Fruit fly (Drosophila melanogaster) whole organism, embryonic: ENCODE results near the gene Hip1.

Experiments used
- ATbp ChIP-seq: fragments of 200-800 bp; sonication (Bioruptor generic); optimal IDR thresholded peaks from 2 replicates; lab custom pipeline; 2017; ENCODE audit warnings: missing biosample characterization, mild to moderate bottlenecking, missing genetic modification characterization, missing genetic modification reagents
- Atf6 ChIP-seq: fragments of 200-800 bp; sonication (Bioruptor generic); IDR thresholded peaks from 2 replicates; pipeline ENCODE4 v1.3.6; 2022; ENCODE audit warnings: missing biosample characterization, missing genetic modification characterization
- CG10209 ChIP-seq: fragments of 200-800 bp; sonication (Bioruptor generic); optimal IDR thresholded peaks from 3 replicates; lab custom pipeline; 2017; ENCODE audit warnings: missing biosample characterization, mild to moderate bottlenecking, missing genetic modification characterization, missing genetic modification reagents
- CG1024 ChIP-seq: fragments of 200-800 bp; sonication (Bioruptor generic); IDR thresholded peaks from 2 replicates; pipeline ENCODE4 v1.3.6; 2022; ENCODE audit warnings: missing biosample characterization, missing genetic modification characterization
- CG11456 ChIP-seq: fragments of 200-800 bp; sonication (Bioruptor generic); IDR thresholded peaks from 3 replicates; pipeline ENCODE4 v1.3.6; 2022; ENCODE audit warnings: missing biosample characterization, missing genetic modification characterization
- CG12299 ChIP-seq: fragments of 200-800 bp; sonication (Bioruptor generic); optimal IDR thresholded peaks from 2 replicates; lab custom pipeline; 2018; ENCODE audit warnings: missing biosample characterization, mild to moderate bottlenecking, missing genetic modification characterization
- CG13624 ChIP-seq: fragments of 200-800 bp; sonication (Bioruptor generic); optimal IDR thresholded peaks from 2 replicates; lab custom pipeline; 2016; ENCODE audit warnings: missing biosample characterization, missing genetic modification characterization
- CG15479 ChIP-seq: fragments of 200-800 bp; sonication (Bioruptor generic); optimal IDR thresholded peaks from 3 replicates; lab custom pipeline; 2019; ENCODE audit warnings: missing biosample characterization, mild to moderate bottlenecking, missing genetic modification characterization, moderate library complexity
- CG15601 ChIP-seq: fragments of 200-800 bp; sonication (Bioruptor generic); optimal IDR thresholded peaks from 3 replicates; lab custom pipeline; 2019; ENCODE audit warnings: missing biosample characterization, mild to moderate bottlenecking, missing genetic modification characterization, moderate library complexity
- CG1792 ChIP-seq: fragments of 200-800 bp; sonication (Bioruptor generic); optimal IDR thresholded peaks from 2 replicates; lab custom pipeline; 2016; ENCODE audit warnings: missing biosample characterization, missing genetic modification characterization
- CG32532 ChIP-seq: fragments of 200-800 bp; sonication (Bioruptor generic); IDR thresholded peaks from 2 replicates; pipeline ENCODE4 v1.3.6; 2022; ENCODE audit warnings: missing biosample characterization, missing genetic modification characterization
- CG33213 ChIP-seq: fragments of 200-800 bp; sonication (Bioruptor generic); optimal IDR thresholded peaks from 3 replicates; lab custom pipeline; 2016; ENCODE audit warnings: missing biosample characterization, missing genetic modification characterization
- CG33557 ChIP-seq: fragments of 200-800 bp; sonication (Bioruptor generic); optimal IDR thresholded peaks from 2 replicates; lab custom pipeline; 2019; ENCODE audit warnings: missing biosample characterization, mild to moderate bottlenecking, missing genetic modification characterization, moderate library complexity
- CG34224 ChIP-seq: fragments of 200-800 bp; sonication (Bioruptor generic); IDR thresholded peaks from 3 replicates; pipeline ENCODE4 v1.3.6; 2022; ENCODE audit warnings: missing biosample characterization, missing genetic modification characterization; ENCODE audit not compliant: partially characterized antibody
- CG4820 ChIP-seq: fragments of 200-800 bp; sonication (Bioruptor generic); optimal IDR thresholded peaks from 3 replicates; lab custom pipeline; 2016; ENCODE audit warnings: missing biosample characterization, missing genetic modification characterization
- CG6683 ChIP-seq: fragments of 200-800 bp; sonication (Bioruptor generic); optimal IDR thresholded peaks from 2 replicates; lab custom pipeline; 2017; ENCODE audit warnings: missing biosample characterization, mild to moderate bottlenecking, missing genetic modification characterization, missing genetic modification reagents
- CG6689 ChIP-seq: fragments of 200-800 bp; sonication (Bioruptor generic); IDR thresholded peaks from 2 replicates; pipeline ENCODE4 v1.3.6; 2022; ENCODE audit warnings: missing biosample characterization, missing genetic modification characterization
- CG7271 ChIP-seq: fragments of 200-800 bp; sonication (Bioruptor generic); optimal IDR thresholded peaks from 2 replicates; lab custom pipeline; 2018; ENCODE audit warnings: missing biosample characterization, mild to moderate bottlenecking, missing genetic modification characterization, moderate library complexity
- CG7556 ChIP-seq: fragments of 200-800 bp; sonication (Bioruptor generic); optimal IDR thresholded peaks from 2 replicates; lab custom pipeline; 2017; ENCODE audit warnings: missing biosample characterization, mild to moderate bottlenecking, missing genetic modification characterization
- CG7745 ChIP-seq: fragments of 200-800 bp; sonication (Bioruptor generic); optimal IDR thresholded peaks from 2 replicates; lab custom pipeline; 2018; ENCODE audit warnings: missing biosample characterization, mild to moderate bottlenecking, missing genetic modification characterization, moderate library complexity
- CG7839 ChIP-seq: fragments of 200-800 bp; sonication (Bioruptor generic); optimal IDR thresholded peaks from 3 replicates; lab custom pipeline; 2018; ENCODE audit warnings: missing biosample characterization, mild to moderate bottlenecking, missing genetic modification characterization, moderate library complexity
- CG7987 ChIP-seq: fragments of 200-800 bp; sonication (Bioruptor generic); optimal IDR thresholded peaks from 2 replicates; lab custom pipeline; 2018; ENCODE audit warnings: missing biosample characterization, mild to moderate bottlenecking, missing genetic modification characterization, moderate library complexity
- CG9609 ChIP-seq: fragments of 200-800 bp; sonication (Bioruptor generic); optimal IDR thresholded peaks from 3 replicates; lab custom pipeline; 2016; ENCODE audit warnings: missing biosample characterization, missing genetic modification characterization
- Dfd ChIP-seq, 2 experiments: fragments of >200 bp; optimal IDR thresholded peaks; 2 replicates each; lab custom pipeline; 2017; ENCODE audit warnings: missing biosample characterization in 2 of 2, missing genetic modification characterization in 2 of 2
- Dref ChIP-seq: fragments of 200-800 bp; sonication (Bioruptor generic); IDR thresholded peaks from 2 replicates; pipeline ENCODE4 v1.3.6; 2022; ENCODE audit warnings: missing biosample characterization, missing genetic modification characterization
- E2f1 ChIP-seq: fragments of 200-800 bp; sonication (Bioruptor generic); IDR thresholded peaks from 2 replicates; pipeline ENCODE4 v1.3.6; 2022; ENCODE audit warnings: missing biosample characterization, missing genetic modification characterization
- Jarid2 ChIP-seq: fragments of 200-800 bp; sonication (Bioruptor generic); optimal IDR thresholded peaks from 3 replicates; lab custom pipeline; 2017; ENCODE audit warnings: mild to moderate bottlenecking, missing biosample characterization, missing genetic modification reagents, missing genetic modification characterization
- MTF-1 ChIP-seq: fragments of 200-800 bp; sonication (Bioruptor generic); optimal IDR thresholded peaks from 2 replicates; lab custom pipeline; 2018; ENCODE audit warnings: missing biosample characterization, mild to moderate bottlenecking, missing genetic modification characterization, borderline replicate concordance
- Mes4 ChIP-seq: fragments of 200-800 bp; sonication (Bioruptor generic); optimal IDR thresholded peaks from 2 replicates; lab custom pipeline; 2016; ENCODE audit warnings: missing biosample characterization, missing genetic modification characterization
- NC2α ChIP-seq: fragments of 200-800 bp; sonication (Bioruptor generic); optimal IDR thresholded peaks from 2 replicates; lab custom pipeline; 2016; ENCODE audit warnings: missing biosample characterization, missing genetic modification characterization
- Scr ChIP-seq: fragments of 200-800 bp; sonication (Bioruptor generic); IDR thresholded peaks from 2 replicates; pipeline ENCODE4 v1.3.6; 2022; ENCODE audit warnings: missing biosample characterization, missing genetic modification characterization; ENCODE audit not compliant: partially characterized antibody
- Sry-δ ChIP-seq: fragments of 200-800 bp; sonication (Bioruptor generic); optimal IDR thresholded peaks from 2 replicates; lab custom pipeline; 2016; ENCODE audit warnings: missing biosample characterization, missing genetic modification characterization
- ap ChIP-seq: fragments of 200-800 bp; sonication (Bioruptor generic); IDR thresholded peaks from 2 replicates; pipeline ENCODE4 v1.3.6; 2022; ENCODE audit warnings: missing biosample characterization, missing genetic modification characterization
- ase ChIP-seq: fragments of 200-800 bp; sonication (Bioruptor generic); IDR thresholded peaks from 3 replicates; pipeline ENCODE4 v1.3.6; 2022; ENCODE audit warnings: missing biosample characterization, missing genetic modification characterization
- ash1 ChIP-seq: fragments of 200-800 bp; sonication (Bioruptor generic); optimal IDR thresholded peaks from 2 replicates; lab custom pipeline; 2018; ENCODE audit warnings: missing biosample characterization, mild to moderate bottlenecking, missing genetic modification characterization
- cg ChIP-seq: fragments of 200-800 bp; sonication (Bioruptor generic); optimal IDR thresholded peaks from 3 replicates; lab custom pipeline; 2019; ENCODE audit warnings: missing biosample characterization, mild to moderate bottlenecking, missing genetic modification characterization, moderate library complexity
- disco-r ChIP-seq: fragments of 200-800 bp; sonication (Bioruptor generic); optimal IDR thresholded peaks from 2 replicates; lab custom pipeline; 2016; ENCODE audit warnings: missing biosample characterization, missing genetic modification characterization
- gcm2 ChIP-seq: fragments of 200-800 bp; sonication (Bioruptor generic); optimal IDR thresholded peaks from 2 replicates; lab custom pipeline; 2016; ENCODE audit warnings: missing biosample characterization, missing genetic modification characterization
- gfzf ChIP-seq: fragments of 200-800 bp; sonication (Bioruptor generic); optimal IDR thresholded peaks from 2 replicates; lab custom pipeline; 2016; ENCODE audit warnings: missing biosample characterization, mild to moderate bottlenecking, missing genetic modification characterization, moderate library complexity
- inv ChIP-seq: fragments of 200-800 bp; sonication (Bioruptor generic); IDR thresholded peaks from 2 replicates; pipeline ENCODE4 v1.3.6; 2022; ENCODE audit warnings: missing biosample characterization, missing genetic modification characterization; ENCODE audit not compliant: partially characterized antibody
- kay ChIP-seq: fragments of 200-800 bp; sonication (Bioruptor generic); optimal IDR thresholded peaks from 2 replicates; lab custom pipeline; 2016; ENCODE audit warnings: missing biosample characterization, missing genetic modification characterization
- peb ChIP-seq: fragments of 200-800 bp; sonication (Bioruptor generic); IDR thresholded peaks from 2 replicates; pipeline ENCODE4 v1.3.6; 2022; ENCODE audit warnings: missing biosample characterization, missing genetic modification characterization
- pfk ChIP-seq: fragments of 200-800 bp; sonication (Bioruptor generic); optimal IDR thresholded peaks from 2 replicates; lab custom pipeline; 2018; ENCODE audit warnings: missing biosample characterization, mild to moderate bottlenecking, missing genetic modification characterization, moderate library complexity
- pho ChIP-seq: fragments of 200-800 bp; sonication (Bioruptor generic); optimal IDR thresholded peaks from 2 replicates; lab custom pipeline; 2016; ENCODE audit warnings: missing biosample characterization, missing genetic modification characterization
- pita ChIP-seq: fragments of 200-800 bp; sonication (Bioruptor generic); optimal IDR thresholded peaks from 2 replicates; lab custom pipeline; 2017; ENCODE audit warnings: missing biosample characterization, mild to moderate bottlenecking, missing genetic modification characterization
- shn ChIP-seq: fragments of 200-800 bp; sonication (Bioruptor generic); optimal IDR thresholded peaks from 3 replicates; lab custom pipeline; 2016; ENCODE audit warnings: missing biosample characterization, missing genetic modification characterization
- sima ChIP-seq: fragments of 200-800 bp; sonication (Bioruptor generic); optimal IDR thresholded peaks from 2 replicates; lab custom pipeline; 2016; ENCODE audit warnings: missing biosample characterization, missing genetic modification characterization
- slou ChIP-seq: fragments of 200-800 bp; sonication (Bioruptor generic); optimal IDR thresholded peaks from 3 replicates; lab custom pipeline; 2016; ENCODE audit warnings: missing biosample characterization, missing genetic modification characterization
- so ChIP-seq: fragments of 200-800 bp; sonication (Bioruptor generic); IDR thresholded peaks from 3 replicates; pipeline ENCODE4 v1.3.6; 2022; ENCODE audit warnings: missing biosample characterization, missing genetic modification characterization
- tap ChIP-seq: fragments of 200-800 bp; optimal IDR thresholded peaks from 3 replicates; lab custom pipeline; 2019; ENCODE audit warnings: missing biosample characterization, mild to moderate bottlenecking, missing genetic modification characterization, moderate library complexity
- trem ChIP-seq: fragments of 200-800 bp; optimal IDR thresholded peaks from 3 replicates; lab custom pipeline; 2019; ENCODE audit warnings: missing biosample characterization, mild to moderate bottlenecking, missing genetic modification characterization, moderate library complexity
- zfh1 ChIP-seq: fragments of 200-800 bp; sonication (Bioruptor generic); IDR thresholded peaks from 3 replicates; pipeline ENCODE4 v1.3.6; 2022; ENCODE audit warnings: missing biosample characterization, missing genetic modification characterization

Hip1 gene

dm6 chr3L:12802443-12802865, 29.1 kb upstream of the Hip1 start (continued):
- no peak for TF ChIP-seq pfk
- TF ChIP-seq NC2α: no peak
- TF ChIP-seq Sry-δ (GFP tag; lab: Kevin White, UChicago): no peak
- peak; percentile 40 for TF ChIP-seq CG7987 (GFP tag; lab: Kevin White, UChicago)
- TF ChIP-seq ATbp (GFP tag; lab: Kevin White, UChicago): peak; percentile 33
- no peak for TF ChIP-seq tap (tag; lab: Kevin White, UChicago)
- TF ChIP-seq CG11456 (GFP tag; lab: Robert Waterston, UW): no peak
- TF ChIP-seq CG33213 (GFP tag; lab: Kevin White, UChicago): no peak
- no peak for TF ChIP-seq kay
- TF ChIP-seq Mes4: no peak
- no peak for TF ChIP-seq slou (GFP tag; lab: Kevin White, UChicago)
- TF ChIP-seq disco-r (GFP tag; lab: Kevin White, UChicago): no peak
- peak; percentile 47; the same call in 1 of the 2 replicates for TF ChIP-seq Atf6 (GFP tag; lab: Robert Waterston, UW)
- no peak for TF ChIP-seq E2f1 (GFP tag; lab: Robert Waterston, UW)
- no peak for TF ChIP-seq CG15479 (GFP tag; lab: Kevin White, UChicago)
- TF ChIP-seq inv (GFP tag; lab: Robert Waterston, UW): no peak
- no peak for TF ChIP-seq CG9609 (GFP tag; lab: Kevin White, UChicago)
- no peak for TF ChIP-seq ash1 (GFP tag; lab: Kevin White, UChicago)
- no peak for TF ChIP-seq peb (GFP tag; lab: Robert Waterston, UW)
- TF ChIP-seq CG7839: no peak
- no peak for TF ChIP-seq CG4820 (GFP tag; lab: Kevin White, UChicago)
- no peak for TF ChIP-seq CG34224
- peak; percentile 14 for TF ChIP-seq CG13624 (GFP tag; lab: Kevin White, UChicago)
- no peak for TF ChIP-seq CG33557 (GFP tag; lab: Kevin White, UChicago)
- no peak for TF ChIP-seq CG7556 (GFP tag; lab: Kevin White, UChicago)
- TF ChIP-seq trem (tag; lab: Kevin White, UChicago): no peak
- no peak for TF ChIP-seq CG1024 (GFP tag; lab: Robert Waterston, UW)
- no peak for TF ChIP-seq CG10209
- no peak for TF ChIP-seq zfh1
- peak; percentile 16 for TF ChIP-seq gcm2 (GFP tag; lab: Kevin White, UChicago)
- TF ChIP-seq CG6683: no peak
- no peak for TF ChIP-seq CG7745 (tag; lab: Kevin White, UChicago)
- no peak for TF ChIP-seq Dfd (GFP tag; optimal IDR thresholded peaks at IDR 0.05; lab: Kevin White, UChicago)
- TF ChIP-seq MTF-1 (GFP tag; lab: Kevin White, UChicago): no peak
- TF ChIP-seq CG15601: peak; percentile 17
- no peak for TF ChIP-seq ap (GFP tag; lab: Robert Waterston, UW)
- no peak for TF ChIP-seq Scr
- no peak for TF ChIP-seq Jarid2 (GFP tag; lab: Kevin White, UChicago)
- no peak for TF ChIP-seq pita (GFP tag; lab: Kevin White, UChicago)
- no peak for TF ChIP-seq CG32532
- TF ChIP-seq CG12299 (tag; lab: Kevin White, UChicago): peak; percentile 55
- TF ChIP-seq sima: no peak
- no peak for TF ChIP-seq gfzf
- TF ChIP-seq shn (GFP tag; lab: Kevin White, UChicago): no peak
- peak; percentile 12 for TF ChIP-seq cg (GFP tag; lab: Kevin White, UChicago)
- TF ChIP-seq Dref (GFP tag; lab: Robert Waterston, UW): no peak
- peak; percentile 33 for TF ChIP-seq pho
- TF ChIP-seq ase (GFP tag; lab: Robert Waterston, UW): no peak; the same call in 2 of the 3 replicates
- no peak for TF ChIP-seq CG7271 (tag; lab: Kevin White, UChicago)
- TF ChIP-seq so (GFP tag; lab: Robert Waterston, UW): no peak
- TF ChIP-seq CG6689 (GFP tag; lab: Robert Waterston, UW): no peak
- peak; percentile 0 for TF ChIP-seq CG1792 (GFP tag; lab: Kevin White, UChicago)
